Worm (Caenorhabditis elegans): ENCODE data around the gene ZK622.5.

- TF ChIP-seq fkh-10 (GFP tag; optimal IDR thresholded peaks at IDR 0.05) (no peak), pha-4 (tag; optimal IDR thresholded peaks at IDR 0.05) (no peak)
These were observed 20.5 kb downstream of the ZK622.5 start for ce11 chrII:5309720-5310119.

Measured in whole organism, late embryonic.